Worm (Caenorhabditis elegans): Measurements from ENCODE around the gene T19D12.4.
A peak's percentile ranks its signal among the peaks of the same experiment; 100 is the strongest.

ce11 chrII:6587264-6587870, 43.5 kb upstream of the T19D12.4 start, which contains the start of gene C56C10.7:
- TF ChIP-seq ztf-29 (GFP tag; IDR thresholded peaks at IDR 0.05) (no peak), klf-2 (GFP tag; conservative IDR thresholded peaks at IDR 0.05) (no peak), flt-1 (GFP tag; IDR thresholded peaks at IDR 0.05) (0 out of 2 replicates have a peak, but pooled peaks have one; percentile 14), ztf-23 (GFP tag; IDR thresholded peaks at IDR 0.05) (no peak), T22C8.4 (GFP tag; IDR thresholded peaks at IDR 0.05) (no peak), cog-1 (tag; optimal IDR thresholded peaks at IDR 0.05) (no peak)
